Worm (Caenorhabditis elegans) whole organism, L1 larva: ENCODE results near the gene ZK863.8.
A peak's percentile ranks its signal among the peaks of the same experiment; 100 is the strongest.

Source experiments
- alr-1 ChIP-seq: fragments of 200-800 bp; sonication (Bioruptor generic); optimal IDR thresholded peaks from 2 replicates; lab custom pipeline; 2018; ENCODE audit warnings: borderline replicate concordance, mild to moderate bottlenecking, missing genetic modification characterization, missing compliant biosample characterization
- ama-1 ChIP-seq: fragments of 150-350 bp; optimal IDR thresholded peaks from 2 replicates; lab custom pipeline; 2014
- ces-1 ChIP-seq: fragments of 150-350 bp; optimal IDR thresholded peaks from 2 replicates; lab custom pipeline; 2014; ENCODE audit warnings: missing biosample characterization, missing genetic modification reagents, missing genetic modification characterization
- elt-2 ChIP-seq: sonication (generic microtip); optimal IDR thresholded peaks from 2 replicates; lab custom pipeline; 2016; ENCODE audit warnings: missing genetic modification characterization, mild to moderate bottlenecking, inconsistent platforms, missing compliant biosample characterization, missing genetic modification reagents
- jun-1 ChIP-seq: fragments of 150-350 bp; optimal IDR thresholded peaks from 2 replicates; lab custom pipeline; 2014; ENCODE audit warnings: missing biosample characterization, missing genetic modification reagents, missing genetic modification characterization
- lin-14 ChIP-seq: fragments of 200-800 bp; sonication (Bioruptor generic); optimal IDR thresholded peaks from 2 replicates; lab custom pipeline; 2018; ENCODE audit warnings: mild to moderate bottlenecking, missing genetic modification characterization, moderate library complexity, missing compliant biosample characterization
- mep-1 ChIP-seq: fragments of 150-350 bp; optimal IDR thresholded peaks from 2 replicates; lab custom pipeline; 2014; ENCODE audit warnings: missing biosample characterization, missing genetic modification characterization
- nhr-77 ChIP-seq: fragments of 150-350 bp; optimal IDR thresholded peaks from 2 replicates; lab custom pipeline; 2014; ENCODE audit warnings: missing biosample characterization, missing genetic modification characterization
- unc-130 ChIP-seq: fragments of 150-350 bp; optimal IDR thresholded peaks from 2 replicates; lab custom pipeline; 2017; ENCODE audit warnings: missing biosample characterization, missing genetic modification characterization, inconsistent platforms
- unc-62 ChIP-seq: fragments of 150-350 bp; optimal IDR thresholded peaks from 2 replicates; lab custom pipeline; 2014; ENCODE audit warnings: missing biosample characterization, missing genetic modification reagents, missing genetic modification characterization
- ztf-11 ChIP-seq, 2 experiments: sonication (generic microtip); optimal IDR thresholded peaks; 2 replicates each; lab custom pipeline; 2016 to 2017; ENCODE audit warnings: missing genetic modification characterization in 2 of 2, missing biosample characterization in 1 of 2, missing compliant biosample characterization in 1 of 2
- ztf-4 ChIP-seq: fragments of 150-350 bp; optimal IDR thresholded peaks from 2 replicates; lab custom pipeline; 2014; ENCODE audit warnings: missing biosample characterization, missing genetic modification characterization

DNA sequence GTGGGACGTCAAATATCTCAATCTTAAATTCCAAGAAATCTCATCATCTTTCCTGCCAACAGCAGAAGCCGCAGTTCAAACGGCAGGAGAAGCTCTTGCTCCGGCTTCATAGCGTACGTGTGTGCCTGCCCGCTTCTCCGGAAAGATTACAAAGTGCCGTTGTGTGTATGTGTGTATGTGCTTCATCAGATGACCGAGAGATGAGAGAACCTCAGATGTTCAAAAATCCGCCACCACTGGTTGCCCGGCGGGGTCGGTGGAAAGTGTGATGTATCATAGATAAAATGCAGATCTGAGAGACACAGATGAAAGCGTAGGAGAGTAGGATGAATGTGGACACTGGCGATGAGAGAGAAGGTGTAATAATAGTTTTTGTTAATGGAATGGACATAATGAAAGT, 46.1 kb upstream of the ZK863.8 start:
- TF ChIP-seq lin-14 (GFP tag; lab: Kevin White, UChicago) (peak; percentile 80), ztf-4 (tag; lab: Kevin White, UChicago) (no peak), alr-1 (tag; lab: Kevin White, UChicago) (no peak), unc-130 (tag; lab: Kevin White, UChicago) (peak; percentile 15), mep-1 (tag; lab: Kevin White, UChicago) (no peak), elt-2 (no peak), ama-1 (no peak), nhr-77 (tag; lab: Kevin White, UChicago) (no peak), ztf-11 (tag; optimal IDR thresholded peaks at IDR 0.05; lab: Kevin White, UChicago) (no peak), ces-1 (GFP tag; lab: Kevin White, UChicago) (no peak), jun-1 (no peak), unc-62 (GFP tag; lab: Kevin White, UChicago) (no peak)
